Fruit fly (Drosophila melanogaster): Measurements from ENCODE around the gene S.

DNA sequence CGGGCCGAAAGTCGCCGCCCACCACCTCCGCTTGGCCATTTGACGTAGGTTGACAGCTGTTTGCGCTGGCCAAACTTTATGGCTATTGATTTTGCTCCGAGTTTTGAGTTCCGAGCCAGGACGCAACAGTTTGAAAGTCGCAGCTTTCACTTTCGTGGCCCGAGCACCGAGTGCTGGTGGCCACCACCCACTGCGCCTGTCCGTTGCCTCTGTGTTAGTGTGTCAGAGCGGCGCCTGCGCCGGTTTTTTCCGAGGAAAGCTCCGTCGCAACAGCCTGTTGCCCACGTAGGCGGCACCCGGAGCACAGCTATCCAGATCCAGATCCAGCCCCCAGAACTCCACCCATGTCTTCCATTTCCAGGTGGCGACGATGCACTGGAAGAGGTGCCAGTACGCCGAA lies 28.8 kb downstream of the S start:
- TF ChIP-seq Dll (optimal IDR thresholded peaks at IDR 0.05) (no peak), CG8478 (optimal IDR thresholded peaks at IDR 0.05) (no peak), EcR (GFP tag; optimal IDR thresholded peaks at IDR 0.05) (no peak), psq (optimal IDR thresholded peaks at IDR 0.05) (no peak), pan (optimal IDR thresholded peaks at IDR 0.05) (no peak)
